Fruit fly (Drosophila melanogaster) whole organism, wandering third instar larva: ENCODE measurements around the gene Bacc.

Experiments
- Abd-B ChIP-seq: fragments of >200 bp; optimal IDR thresholded peaks from 2 replicates; lab custom pipeline; 2017; ENCODE audit warnings: missing biosample characterization, missing genetic modification characterization
- CG32264 ChIP-seq: fragments of 200-800 bp; sonication (Bioruptor generic); optimal IDR thresholded peaks from 2 replicates; lab custom pipeline; 2016; ENCODE audit warnings: missing biosample characterization, missing genetic modification characterization
- CrebA ChIP-seq: fragments of 200-800 bp; sonication (Bioruptor generic); optimal IDR thresholded peaks from 2 replicates; lab custom pipeline; 2016; ENCODE audit warnings: missing biosample characterization, mild to moderate bottlenecking, missing genetic modification characterization, borderline replicate concordance
- Dfd ChIP-seq: fragments of >200 bp; optimal IDR thresholded peaks from 2 replicates; lab custom pipeline; 2017; ENCODE audit warnings: missing biosample characterization, missing genetic modification characterization
- Dif ChIP-seq: fragments of 200-275, 200-300 bp; sonication (Bioruptor generic); optimal IDR thresholded peaks from 2 replicates; lab custom pipeline; 2018; ENCODE audit warnings: missing biosample characterization, missing genetic modification characterization; ENCODE audit not compliant: partially characterized antibody
- GATAd ChIP-seq: sonication (Bioruptor generic); optimal IDR thresholded peaks from 2 replicates; lab custom pipeline; 2016; ENCODE audit warnings: missing biosample characterization, missing genetic modification characterization
- HLH106 ChIP-seq: fragments of 200-800 bp; optimal IDR thresholded peaks from 3 replicates; lab custom pipeline; 2019; ENCODE audit warnings: missing biosample characterization, mild to moderate bottlenecking, missing genetic modification characterization, moderate library complexity
- Hr78 ChIP-seq: fragments of >200 bp; optimal IDR thresholded peaks from 2 replicates; lab custom pipeline; 2017; ENCODE audit warnings: missing biosample characterization, missing genetic modification characterization
- Hr83 ChIP-seq: fragments of 200-300 bp; sonication (Bioruptor generic); optimal IDR thresholded peaks from 2 replicates; lab custom pipeline; 2016; ENCODE audit warnings: missing biosample characterization, mild to moderate bottlenecking, missing genetic modification characterization, moderate library complexity; ENCODE audit not compliant: poor library complexity, severe bottlenecking
- Mio ChIP-seq: sonication (Bioruptor generic); optimal IDR thresholded peaks from 2 replicates; lab custom pipeline; 2016; ENCODE audit warnings: missing biosample characterization, missing genetic modification characterization
- Myc ChIP-seq: fragments of >200 bp; optimal IDR thresholded peaks from 2 replicates; lab custom pipeline; 2017
- N ChIP-seq: fragments of >200 bp; optimal IDR thresholded peaks from 2 replicates; lab custom pipeline; 2018; ENCODE audit warnings: missing biosample characterization, missing external identifiers, missing genetic modification characterization
- Rel ChIP-seq, 2 experiments: fragments of 200-800 bp; sonication (Bioruptor generic) in 1 of 2; optimal IDR thresholded peaks; 2 replicates in 1 of 2; 3 replicates in 1 of 2; lab custom pipeline; 2016 to 2019; ENCODE audit warnings: mild to moderate bottlenecking in 2 of 2, missing biosample characterization in 2 of 2, missing genetic modification characterization in 2 of 2, moderate library complexity in 1 of 2
- Sp1 ChIP-seq: fragments of 200-800 bp; sonication (Bioruptor generic); optimal IDR thresholded peaks from 3 replicates; lab custom pipeline; 2019; ENCODE audit warnings: missing biosample characterization, mild to moderate bottlenecking, missing genetic modification characterization, moderate library complexity
- Vsx2 ChIP-seq: fragments of 200-300, 225-300 bp; sonication (Bioruptor generic); optimal IDR thresholded peaks from 2 replicates; lab custom pipeline; 2018; ENCODE audit warnings: missing biosample characterization, missing genetic modification characterization; ENCODE audit not compliant: partially characterized antibody
- br ChIP-seq: fragments of 200-800 bp; sonication (Bioruptor generic); optimal IDR thresholded peaks from 2 replicates; lab custom pipeline; 2016; ENCODE audit warnings: missing biosample characterization, missing genetic modification characterization
- brk ChIP-seq: fragments of 200-800 bp; sonication (Bioruptor generic); optimal IDR thresholded peaks from 2 replicates; lab custom pipeline; 2016; ENCODE audit warnings: missing biosample characterization, mild to moderate bottlenecking, missing genetic modification characterization
- dl ChIP-seq, 2 experiments: fragments of 175-275, 200-275 bp in 1 of 2; fragments of 200-275 bp in 1 of 2; sonication (Bioruptor generic); optimal IDR thresholded peaks; lab custom pipeline; 2018; ENCODE audit warnings: mild to moderate bottlenecking in 2 of 2, missing biosample characterization in 2 of 2, missing genetic modification characterization in 2 of 2, moderate library complexity in 2 of 2; ENCODE audit not compliant: partially characterized antibody in 2 of 2, insufficient read depth in 1 of 2
- dmrt93B ChIP-seq: fragments of 200-800 bp; sonication (Bioruptor generic); optimal IDR thresholded peaks from 2 replicates; lab custom pipeline; 2018; ENCODE audit warnings: missing biosample characterization, mild to moderate bottlenecking, missing genetic modification characterization
- dsf ChIP-seq: sonication (Bioruptor generic); optimal IDR thresholded peaks from 2 replicates; lab custom pipeline; 2016; ENCODE audit warnings: missing biosample characterization, missing genetic modification characterization, borderline replicate concordance
- foxo ChIP-seq, 2 experiments: fragments of 200-800 bp; sonication (Bioruptor generic); optimal IDR thresholded peaks; 2 replicates in 1 of 2; 3 replicates in 1 of 2; lab custom pipeline; 2016 to 2017; ENCODE audit warnings: missing biosample characterization in 2 of 2, missing genetic modification characterization in 2 of 2
- jim ChIP-seq: fragments of 175-275, 200-325 bp; sonication (Bioruptor generic); optimal IDR thresholded peaks from 2 replicates; lab custom pipeline; 2016; ENCODE audit warnings: missing biosample characterization, mild to moderate bottlenecking, missing genetic modification characterization
- lola ChIP-seq: fragments of >200 bp; optimal IDR thresholded peaks from 2 replicates; lab custom pipeline; 2017; ENCODE audit warnings: missing biosample characterization, missing genetic modification characterization
- pan ChIP-seq: fragments of >200 bp; optimal IDR thresholded peaks from 2 replicates; lab custom pipeline; 2017
- psq ChIP-seq: fragments of 200-800 bp; sonication (Bioruptor generic); optimal IDR thresholded peaks from 3 replicates; lab custom pipeline; 2017; ENCODE audit warnings: missing biosample characterization, mild to moderate bottlenecking, missing genetic modification characterization, moderate library complexity
- rgr ChIP-seq: fragments of 200-800 bp; sonication (Bioruptor generic); optimal IDR thresholded peaks from 3 replicates; lab custom pipeline; 2016; ENCODE audit warnings: missing biosample characterization, mild to moderate bottlenecking, missing genetic modification characterization
- sv ChIP-seq: fragments of 200-800 bp; sonication (Bioruptor generic); optimal IDR thresholded peaks from 3 replicates; lab custom pipeline; 2016; ENCODE audit warnings: missing biosample characterization, missing genetic modification characterization
- tai ChIP-seq: sonication (Bioruptor generic); optimal IDR thresholded peaks from 2 replicates; lab custom pipeline; 2016; ENCODE audit warnings: missing biosample characterization, missing genetic modification characterization
- usp ChIP-seq: fragments of >200 bp; optimal IDR thresholded peaks from 2 replicates; lab custom pipeline; 2017; ENCODE audit warnings: missing biosample characterization, missing genetic modification characterization
- woc ChIP-seq: sonication (Bioruptor generic); optimal IDR thresholded peaks from 2 replicates; lab custom pipeline; 2016; ENCODE audit warnings: missing biosample characterization, mild to moderate bottlenecking, missing genetic modification characterization

Bacc gene

dm6 chr2L:2734946-2735345 lies 17.3 kb upstream of the Bacc start:
- no peak for TF ChIP-seq br (GFP tag; lab: Kevin White, UChicago)
- no peak for TF ChIP-seq Dif (GFP tag; lab: Kevin White, UChicago)
- no peak for TF ChIP-seq Abd-B (GFP tag; lab: Kevin White, UChicago)
- no peak for TF ChIP-seq lola (GFP tag; lab: Kevin White, UChicago)
- no peak for TF ChIP-seq Sp1 (GFP tag; lab: Kevin White, UChicago)
- TF ChIP-seq Mio (GFP tag; lab: Kevin White, UChicago): no peak
- no peak for TF ChIP-seq CrebA
- TF ChIP-seq Dfd: no peak
- no peak for TF ChIP-seq rgr (GFP tag; lab: Kevin White, UChicago)
- no peak for TF ChIP-seq foxo (GFP tag; optimal IDR thresholded peaks at IDR 0.05; lab: Kevin White, UChicago)
- TF ChIP-seq dsf (GFP tag; lab: Kevin White, UChicago): no peak
- TF ChIP-seq Myc (lab: Kevin White, UChicago): no peak
- TF ChIP-seq N (GFP tag; lab: Kevin White, UChicago): no peak
- no peak for TF ChIP-seq Hr78 (GFP tag; lab: Kevin White, UChicago)
- TF ChIP-seq dl (GFP tag; optimal IDR thresholded peaks at IDR 0.05; lab: Kevin White, UChicago; ENCODE audit: insufficient read depth in 1 of 2, partially characterized antibody in 2 of 2): no peak
- no peak for TF ChIP-seq tai (GFP tag; lab: Kevin White, UChicago)
- TF ChIP-seq, all 38 proteins: peak for 0

- TF ChIP-seq jim (GFP tag; lab: Kevin White, UChicago): no peak
Observed at dm6 chr2L:2735539-2735938, 16.7 kb upstream of the Bacc start.

- no peak for TF ChIP-seq Rel (GFP tag; optimal IDR thresholded peaks at IDR 0.05; lab: Kevin White, UChicago)
- TF ChIP-seq Rel (tag; optimal IDR thresholded peaks at IDR 0.05; lab: Kevin White, UChicago): no peak
- no peak for TF ChIP-seq dsf (GFP tag; lab: Kevin White, UChicago)
- no peak for TF ChIP-seq Abd-B (GFP tag; lab: Kevin White, UChicago)
- no peak for TF ChIP-seq jim (GFP tag; lab: Kevin White, UChicago)
- no peak for TF ChIP-seq lola (GFP tag; lab: Kevin White, UChicago)
- TF ChIP-seq sv: no peak
- TF ChIP-seq br (GFP tag; lab: Kevin White, UChicago): no peak
- no peak for TF ChIP-seq N (GFP tag; lab: Kevin White, UChicago)
- TF ChIP-seq CG32264 (GFP tag; lab: Kevin White, UChicago): no peak
- no peak for TF ChIP-seq Sp1 (GFP tag; lab: Kevin White, UChicago)
- TF ChIP-seq Vsx2 (GFP tag; lab: Kevin White, UChicago): no peak
Observed at dm6 chr2L:2737561-2737960, 14.7 kb upstream of the Bacc start.

- TF ChIP-seq brk (no peak), lola (GFP tag; lab: Kevin White, UChicago) (no peak), Rel (GFP tag; optimal IDR thresholded peaks at IDR 0.05; lab: Kevin White, UChicago) (no peak), Rel (tag; optimal IDR thresholded peaks at IDR 0.05; lab: Kevin White, UChicago) (peak; percentile 10), psq (GFP tag; lab: Kevin White, UChicago) (peak; percentile 23), Vsx2 (GFP tag; lab: Kevin White, UChicago) (no peak)
- TF ChIP-seq, all 38 proteins: peak for 2
Observed at dm6 chr2L:2739820-2740230, 12.4 kb upstream of the Bacc start, which contains the start of gene Hrs. Hrs (plus strand) TSS chr2L:2739986.

- TF ChIP-seq GATAd (GFP tag; lab: Kevin White, UChicago) (no peak), usp (no peak), dmrt93B (GFP tag; lab: Kevin White, UChicago) (no peak), Vsx2 (GFP tag; lab: Kevin White, UChicago) (no peak), Myc (lab: Kevin White, UChicago) (no peak), Mio (GFP tag; lab: Kevin White, UChicago) (no peak), CG32264 (GFP tag; lab: Kevin White, UChicago) (no peak), pan (no peak), woc (no peak), foxo (GFP tag; optimal IDR thresholded peaks at IDR 0.05; lab: Kevin White, UChicago) (peak in 1 of 2 experiments; percentile 8), HLH106 (peak; percentile 22), Hr83 (GFP tag; lab: Kevin White, UChicago) (no peak), Rel (GFP tag; optimal IDR thresholded peaks at IDR 0.05; lab: Kevin White, UChicago) (no peak), Rel (tag; optimal IDR thresholded peaks at IDR 0.05; lab: Kevin White, UChicago) (no peak)
Observed at dm6 chr2L:2744852-2745251, 7.4 kb upstream of the Bacc start, which contains the start of the genes CG9961 and Cwc25. CG9961 (minus strand) TSS chr2L:2744934. Cwc25 (plus strand) TSS chr2L:2745098.
